Worm (Caenorhabditis elegans): ENCODE measurements around the gene msrp-7.

DNA sequence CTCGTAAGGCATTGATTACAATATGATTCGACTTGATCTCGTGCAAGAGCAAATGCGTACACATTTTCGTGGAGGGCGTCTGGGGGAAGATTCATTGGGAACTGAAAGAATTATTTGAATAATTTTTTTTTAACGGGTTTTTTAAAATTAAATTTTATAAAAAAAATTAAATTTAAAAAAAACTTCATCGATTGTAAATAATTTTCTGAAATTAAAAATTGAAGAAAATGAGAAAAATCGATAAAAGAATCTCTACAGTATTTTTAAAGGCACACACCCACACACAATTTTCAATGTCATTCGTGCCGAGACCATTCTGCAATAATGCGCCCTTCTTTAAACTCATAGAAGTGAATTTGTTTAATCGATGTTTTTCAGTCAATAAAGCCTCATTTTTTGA is 14.6 kb upstream of the msrp-7 start, which contains the start of gene set-14:
- TF ChIP-seq med-1 (GFP tag; optimal IDR thresholded peaks at IDR 0.05; ENCODE audit: insufficient read depth) (no peak), ztf-23 (GFP tag; IDR thresholded peaks at IDR 0.05) (no peak), flt-1 (GFP tag; IDR thresholded peaks at IDR 0.05) (no peak), klf-2 (GFP tag; conservative IDR thresholded peaks at IDR 0.05) (no peak), ref-1 (GFP tag; conservative IDR thresholded peaks at IDR 0.05) (no peak), ztf-29 (GFP tag; IDR thresholded peaks at IDR 0.05) (no peak)
